Fruit fly (Drosophila melanogaster) whole organism, embryonic: ENCODE data around the gene Rtca.

Experiments
- Abd-B ChIP-seq: fragments of 200-800 bp; sonication (Bioruptor generic); optimal IDR thresholded peaks from 2 replicates; lab custom pipeline; 2018; ENCODE audit warnings: missing biosample characterization, mild to moderate bottlenecking, missing genetic modification characterization, moderate library complexity
- CG11247 ChIP-seq: fragments of 200-800 bp; sonication (Bioruptor generic); IDR thresholded peaks from 2 replicates; pipeline ENCODE4 v1.3.6; 2022; ENCODE audit warnings: missing biosample characterization, missing genetic modification characterization
- CG13424 ChIP-seq: fragments of 200-800 bp; sonication (Bioruptor generic); optimal IDR thresholded peaks from 2 replicates; lab custom pipeline; 2019; ENCODE audit warnings: missing biosample characterization, mild to moderate bottlenecking, missing genetic modification characterization, moderate library complexity
- CG14441 ChIP-seq: fragments of 200-800 bp; sonication (Bioruptor generic); IDR thresholded peaks from 2 replicates; pipeline ENCODE4 v1.3.6; 2022; ENCODE audit warnings: missing biosample characterization, missing genetic modification characterization
- CG14710 ChIP-seq: fragments of 200-800 bp; sonication (Bioruptor generic); optimal IDR thresholded peaks from 3 replicates; lab custom pipeline; 2019; ENCODE audit warnings: missing biosample characterization, mild to moderate bottlenecking, missing genetic modification characterization, moderate library complexity
- CG2875 ChIP-seq: fragments of 200-800 bp; sonication (Bioruptor generic); optimal IDR thresholded peaks from 2 replicates; lab custom pipeline; 2017; ENCODE audit warnings: missing biosample characterization, mild to moderate bottlenecking, missing genetic modification characterization, missing genetic modification reagents
- CG30403 ChIP-seq: fragments of 200-800 bp; sonication (Bioruptor generic); optimal IDR thresholded peaks from 3 replicates; lab custom pipeline; 2016; ENCODE audit warnings: missing biosample characterization, missing genetic modification characterization
- CG31388 ChIP-seq: fragments of 200-800 bp; sonication (Bioruptor generic); optimal IDR thresholded peaks from 2 replicates; lab custom pipeline; 2016; ENCODE audit warnings: missing biosample characterization, missing genetic modification characterization
- CG32772 ChIP-seq: fragments of 200-800 bp; sonication (Bioruptor generic); IDR thresholded peaks from 2 replicates; pipeline ENCODE4 v1.3.6; 2022; ENCODE audit warnings: missing biosample characterization, missing genetic modification characterization
- CG33557 ChIP-seq: fragments of 200-800 bp; sonication (Bioruptor generic); optimal IDR thresholded peaks from 2 replicates; lab custom pipeline; 2019; ENCODE audit warnings: missing biosample characterization, mild to moderate bottlenecking, missing genetic modification characterization, moderate library complexity
- CG4282 ChIP-seq: fragments of 200-800 bp; sonication (Bioruptor generic); optimal IDR thresholded peaks from 2 replicates; lab custom pipeline; 2016; ENCODE audit warnings: missing biosample characterization, missing genetic modification characterization
- CG4328 ChIP-seq: fragments of 200-800 bp; sonication (Bioruptor generic); optimal IDR thresholded peaks from 3 replicates; lab custom pipeline; 2017; ENCODE audit warnings: missing biosample characterization, missing genetic modification reagents, missing genetic modification characterization
- CG4360 ChIP-seq: fragments of 200-800 bp; sonication (Bioruptor generic); IDR thresholded peaks from 2 replicates; pipeline ENCODE4 v1.3.6; 2022; ENCODE audit warnings: missing biosample characterization, missing genetic modification characterization
- CG43689 ChIP-seq: fragments of 200-800 bp; sonication (Bioruptor generic); IDR thresholded peaks from 2 replicates; pipeline ENCODE4 v1.3.6; 2022; ENCODE audit warnings: missing biosample characterization, missing genetic modification characterization
- CG7745 ChIP-seq: fragments of 200-800 bp; sonication (Bioruptor generic); optimal IDR thresholded peaks from 2 replicates; lab custom pipeline; 2018; ENCODE audit warnings: missing biosample characterization, mild to moderate bottlenecking, missing genetic modification characterization, moderate library complexity
- CHES-1-like ChIP-seq: fragments of 200-800 bp; sonication (Bioruptor generic); optimal IDR thresholded peaks from 2 replicates; lab custom pipeline; 2016; ENCODE audit warnings: missing biosample characterization, missing genetic modification characterization
- Deaf1 ChIP-seq: fragments of 200-800 bp; optimal IDR thresholded peaks from 3 replicates; lab custom pipeline; 2019; ENCODE audit warnings: missing biosample characterization, mild to moderate bottlenecking, missing genetic modification characterization, moderate library complexity
- Meics ChIP-seq: fragments of 200-800 bp; sonication (Bioruptor generic); optimal IDR thresholded peaks from 2 replicates; lab custom pipeline; 2017; ENCODE audit warnings: missing biosample characterization, mild to moderate bottlenecking, missing genetic modification characterization
- Mrtf ChIP-seq: fragments of 200-800 bp; sonication (Bioruptor generic); IDR thresholded peaks from 3 replicates; pipeline ENCODE4 v1.3.6; 2022; ENCODE audit warnings: missing biosample characterization, missing genetic modification characterization
- NFAT ChIP-seq: fragments of 200-800 bp; sonication (Bioruptor generic); IDR thresholded peaks from 2 replicates; pipeline ENCODE4 v1.3.6; 2022; ENCODE audit warnings: missing biosample characterization, missing genetic modification characterization
- Opbp ChIP-seq: fragments of 200-800 bp; sonication (Bioruptor generic); IDR thresholded peaks from 3 replicates; pipeline ENCODE4 v1.3.6; 2022; ENCODE audit warnings: missing biosample characterization, missing genetic modification characterization; ENCODE audit not compliant: partially characterized antibody
- Ravus ChIP-seq: fragments of 200-800 bp; sonication (Bioruptor generic); IDR thresholded peaks from 2 replicates; pipeline ENCODE4 v1.3.6; 2022; ENCODE audit warnings: missing biosample characterization, missing genetic modification characterization
- Sox100B ChIP-seq: fragments of 200-800 bp; sonication (Bioruptor generic); optimal IDR thresholded peaks from 3 replicates; lab custom pipeline; 2018; ENCODE audit warnings: missing biosample characterization, mild to moderate bottlenecking, missing genetic modification characterization
- Stat92E ChIP-seq, 3 experiments: fragments of >200 bp in 2 of 3; fragments of 200-800 bp in 1 of 3; sonication (Bioruptor generic) in 1 of 3; optimal IDR thresholded peaks; 2 replicates each; lab custom pipeline; 2017 to 2019; ENCODE audit warnings: missing biosample characterization in 3 of 3, missing genetic modification characterization in 3 of 3, mild to moderate bottlenecking in 1 of 3, moderate library complexity in 1 of 3
- Trl ChIP-seq, 3 experiments: fragments of >200 bp in 2 of 3; fragments of 200-800 bp in 1 of 3; sonication (Bioruptor generic) in 1 of 3; optimal IDR thresholded peaks; 2 replicates in 1 of 3; 3 replicates in 2 of 3; lab custom pipeline; 2016 to 2017; ENCODE audit warnings: missing biosample characterization in 1 of 3, missing genetic modification characterization in 1 of 3
- abd-A ChIP-seq: fragments of 200-800 bp; sonication (Bioruptor generic); optimal IDR thresholded peaks from 3 replicates; lab custom pipeline; 2019; ENCODE audit warnings: missing biosample characterization, mild to moderate bottlenecking, missing genetic modification characterization, moderate library complexity
- bab2 ChIP-seq: fragments of 200-800 bp; sonication (Bioruptor generic); optimal IDR thresholded peaks from 2 replicates; lab custom pipeline; 2016; ENCODE audit warnings: missing biosample characterization, missing genetic modification characterization
- bsh ChIP-seq, 2 experiments: fragments of 200-800 bp; sonication (Bioruptor generic); optimal IDR thresholded peaks; 2 replicates each; lab custom pipeline; 2017 to 2018; ENCODE audit warnings: mild to moderate bottlenecking in 2 of 2, missing biosample characterization in 2 of 2, missing genetic modification characterization in 2 of 2, moderate library complexity in 1 of 2
- cad ChIP-seq: fragments of >200 bp; optimal IDR thresholded peaks from 2 replicates; lab custom pipeline; 2017; ENCODE audit warnings: missing biosample characterization, missing genetic modification characterization
- cg ChIP-seq: fragments of 200-800 bp; sonication (Bioruptor generic); optimal IDR thresholded peaks from 3 replicates; lab custom pipeline; 2019; ENCODE audit warnings: missing biosample characterization, mild to moderate bottlenecking, missing genetic modification characterization, moderate library complexity
- cwo ChIP-seq: fragments of 200-800 bp; sonication (Bioruptor generic); optimal IDR thresholded peaks from 3 replicates; lab custom pipeline; 2017; ENCODE audit warnings: missing biosample characterization, missing genetic modification characterization, mild to moderate bottlenecking, moderate library complexity, missing genetic modification reagents
- danr ChIP-seq: fragments of 200-800 bp; sonication (Bioruptor generic); IDR thresholded peaks from 2 replicates; pipeline ENCODE4 v1.3.6; 2022; ENCODE audit warnings: missing biosample characterization, missing genetic modification characterization
- esg ChIP-seq: fragments of 200-800 bp; sonication (Bioruptor generic); conservative IDR thresholded peaks from 2 replicates; pipeline ENCODE4 v1.3.6; 2022; ENCODE audit warnings: missing biosample characterization, missing genetic modification characterization
- gfzf ChIP-seq: fragments of 200-800 bp; sonication (Bioruptor generic); optimal IDR thresholded peaks from 2 replicates; lab custom pipeline; 2016; ENCODE audit warnings: missing biosample characterization, mild to moderate bottlenecking, missing genetic modification characterization, moderate library complexity
- jumu ChIP-seq: fragments of 200-800 bp; sonication (Bioruptor generic); optimal IDR thresholded peaks from 3 replicates; lab custom pipeline; 2016; ENCODE audit warnings: missing biosample characterization, missing genetic modification characterization
- kay ChIP-seq: fragments of 200-800 bp; sonication (Bioruptor generic); optimal IDR thresholded peaks from 2 replicates; lab custom pipeline; 2016; ENCODE audit warnings: missing biosample characterization, missing genetic modification characterization
- lbe ChIP-seq: fragments of 200-800 bp; sonication (Bioruptor generic); optimal IDR thresholded peaks from 2 replicates; lab custom pipeline; 2016; ENCODE audit warnings: missing biosample characterization, mild to moderate bottlenecking, missing genetic modification characterization
- nerfin-1 ChIP-seq: fragments of 200-800 bp; sonication (Bioruptor generic); optimal IDR thresholded peaks from 3 replicates; lab custom pipeline; 2019; ENCODE audit warnings: missing biosample characterization, mild to moderate bottlenecking, missing genetic modification characterization, moderate library complexity
- peb ChIP-seq: fragments of 200-800 bp; sonication (Bioruptor generic); IDR thresholded peaks from 2 replicates; pipeline ENCODE4 v1.3.6; 2022; ENCODE audit warnings: missing biosample characterization, missing genetic modification characterization
- pros ChIP-seq: fragments of 200-800 bp; sonication (Bioruptor generic); optimal IDR thresholded peaks from 3 replicates; lab custom pipeline; 2019; ENCODE audit warnings: missing biosample characterization, mild to moderate bottlenecking, missing genetic modification characterization, moderate library complexity
- psq ChIP-seq: fragments of 200-800 bp; sonication (Bioruptor generic); optimal IDR thresholded peaks from 2 replicates; lab custom pipeline; 2017; ENCODE audit warnings: missing biosample characterization, missing genetic modification characterization
- pzg ChIP-seq: fragments of 200-800 bp; sonication (Bioruptor generic); optimal IDR thresholded peaks from 3 replicates; lab custom pipeline; 2018; ENCODE audit warnings: missing biosample characterization, mild to moderate bottlenecking, missing genetic modification characterization, moderate library complexity
- repo ChIP-seq: fragments of 200-800 bp; sonication (Bioruptor generic); optimal IDR thresholded peaks from 2 replicates; lab custom pipeline; 2016; ENCODE audit warnings: missing biosample characterization, missing genetic modification characterization
- scrt ChIP-seq: fragments of 200-800 bp; sonication (Bioruptor generic); optimal IDR thresholded peaks from 2 replicates; lab custom pipeline; 2018; ENCODE audit warnings: missing biosample characterization, mild to moderate bottlenecking, missing genetic modification characterization, moderate library complexity
- sens ChIP-seq: fragments of 200-800 bp; sonication (Bioruptor generic); peaks from one replicate; lab custom pipeline; 2016; ENCODE audit warnings: missing biosample characterization, missing genetic modification characterization
- shn ChIP-seq: fragments of 200-800 bp; sonication (Bioruptor generic); optimal IDR thresholded peaks from 3 replicates; lab custom pipeline; 2016; ENCODE audit warnings: missing biosample characterization, missing genetic modification characterization
- sisA ChIP-seq: fragments of 200-800 bp; sonication (Bioruptor generic); IDR thresholded peaks from 2 replicates; pipeline ENCODE4 v1.3.6; 2022; ENCODE audit warnings: missing biosample characterization, missing genetic modification characterization
- sqz ChIP-seq: fragments of 200-800 bp; sonication (Bioruptor generic); optimal IDR thresholded peaks from 3 replicates; lab custom pipeline; 2018; ENCODE audit warnings: missing biosample characterization, mild to moderate bottlenecking, missing genetic modification characterization
- tna ChIP-seq: fragments of 200-800 bp; sonication (Bioruptor generic); IDR thresholded peaks from 2 replicates; pipeline ENCODE4 v1.3.6; 2022; ENCODE audit warnings: missing biosample characterization, missing genetic modification characterization; ENCODE audit not compliant: partially characterized antibody

The Rtca gene

dm6 chrX:2041312-2041918 is 30.8 kb upstream of the Rtca start, which contains the start of gene CG4313 (continued):
- TF ChIP-seq CG11247 (GFP tag; lab: Robert Waterston, UW) (peak; percentile 48; the same call in 1 of the 2 replicates), kay (GFP tag; lab: Kevin White, UChicago) (peak; percentile 35), esg (GFP tag; lab: Robert Waterston, UW) (peak; percentile 34; the same call in 1 of the 2 replicates), CG2875 (GFP tag; lab: Kevin White, UChicago) (peak; percentile 25), nerfin-1 (tag; lab: Kevin White, UChicago) (peak; percentile 45), CG32772 (GFP tag; lab: Robert Waterston, UW) (peak; percentile 71), Abd-B (GFP tag; lab: Kevin White, UChicago) (peak; percentile 62), sens (GFP tag; lab: Kevin White, UChicago) (peak; percentile 97), Stat92E (GFP tag; optimal IDR thresholded peaks at IDR 0.05; lab: Kevin White, UChicago) (no peak), sqz (peak; percentile 8), CG4328 (GFP tag; lab: Kevin White, UChicago) (peak; percentile 61), bab2 (GFP tag; lab: Kevin White, UChicago) (peak; percentile 75), Mrtf (peak; percentile 61; the same call in 2 of the 3 replicates), psq (GFP tag; lab: Kevin White, UChicago) (no peak), Deaf1 (tag; lab: Kevin White, UChicago) (peak; percentile 36), CG33557 (GFP tag; lab: Kevin White, UChicago) (peak; percentile 51), jumu (peak; percentile 60), CG30403 (peak; percentile 81), Sox100B (GFP tag; lab: Kevin White, UChicago) (peak; percentile 38), CG7745 (tag; lab: Kevin White, UChicago) (no peak), scrt (GFP tag; lab: Kevin White, UChicago) (peak; percentile 44), bsh (GFP tag; optimal IDR thresholded peaks at IDR 0.05; lab: Kevin White, UChicago) (peak in 1 of 2 experiments; percentile 59), CG4282 (GFP tag; lab: Kevin White, UChicago) (no peak), lbe (peak; percentile 55), gfzf (peak; percentile 22), CG14441 (peak; percentile 48; the same call in 1 of the 2 replicates), Meics (GFP tag; lab: Kevin White, UChicago) (peak; percentile 73), cwo (GFP tag; lab: Kevin White, UChicago) (peak; percentile 46), shn (GFP tag; lab: Kevin White, UChicago) (peak; percentile 72), repo (GFP tag; lab: Kevin White, UChicago) (peak; percentile 52), CG4360 (GFP tag; lab: Robert Waterston, UW) (no peak), Opbp (GFP tag; lab: Robert Waterston, UW) (peak; percentile 77), sisA (GFP tag; lab: Robert Waterston, UW) (peak; percentile 75), pros (no peak), CHES-1-like (peak; percentile 77), cad (GFP tag; lab: Kevin White, UChicago) (no peak), CG43689 (GFP tag; lab: Robert Waterston, UW) (no peak), tna (GFP tag; lab: Robert Waterston, UW) (peak; percentile 71; the same call in 1 of the 2 replicates), abd-A (tag; lab: Kevin White, UChicago) (no peak), pzg (peak; percentile 42), CG14710 (tag; lab: Kevin White, UChicago) (peak; percentile 70), CG13424 (tag; lab: Kevin White, UChicago) (peak; percentile 77), NFAT (GFP tag; lab: Robert Waterston, UW) (peak; percentile 50; the same call in 1 of the 2 replicates), danr (GFP tag; lab: Robert Waterston, UW) (0 out of 2 replicates have a peak, but pooled peaks have one; percentile 51), Trl (optimal IDR thresholded peaks at IDR 0.05; lab: Kevin White, UChicago) (no peak), Trl (GFP tag; optimal IDR thresholded peaks at IDR 0.05; lab: Kevin White, UChicago) (peak; percentile 79), peb (GFP tag; lab: Robert Waterston, UW) (no peak), cg (GFP tag; lab: Kevin White, UChicago) (no peak), Ravus (GFP tag; lab: Robert Waterston, UW) (no peak), CG31388 (GFP tag; lab: Kevin White, UChicago) (peak; percentile 28)
